Fruit fly (Drosophila melanogaster): ENCODE results near the gene Lint-O.

dm6 chrX:2655479-2655878, 43.0 kb upstream of the Lint-O start:
- TF ChIP-seq Pif1B (GFP tag; optimal IDR thresholded peaks at IDR 0.05), result no peak
- no peak for TF ChIP-seq Snoo (tag; optimal IDR thresholded peaks at IDR 0.05)
- TF ChIP-seq CG8301 (tag; optimal IDR thresholded peaks at IDR 0.05), result no peak
- no peak for TF ChIP-seq D1 (tag; optimal IDR thresholded peaks at IDR 0.05)
- TF ChIP-seq CG10348 (GFP tag; IDR thresholded peaks at IDR 0.05), result no peak
- TF ChIP-seq CG12605 (GFP tag; IDR thresholded peaks at IDR 0.05), result no peak
